Fruit fly (Drosophila melanogaster): Measurements from ENCODE around the gene CG32112.
A peak's percentile ranks its signal among the peaks of the same experiment; 100 is the strongest.

CG32112 gene

dm6 chr3L:12717621-12718020, 23.9 kb upstream of the CG32112 start (continued):
- TF ChIP-seq D (optimal IDR thresholded peaks at IDR 0.05) (no peak), D (GFP tag; optimal IDR thresholded peaks at IDR 0.05) (peak; percentile 24), CG13424 (tag; optimal IDR thresholded peaks at IDR 0.05) (no peak), fd102C (GFP tag; optimal IDR thresholded peaks at IDR 0.05) (no peak), gsb-n (tag; optimal IDR thresholded peaks at IDR 0.05) (peak; percentile 2), Oli (tag; optimal IDR thresholded peaks at IDR 0.05) (peak; percentile 18), CG6254 (GFP tag; optimal IDR thresholded peaks at IDR 0.05) (peak; percentile 49), CG7839 (tag; optimal IDR thresholded peaks at IDR 0.05) (peak; percentile 8), D19A (tag; optimal IDR thresholded peaks at IDR 0.05) (peak; percentile 49), CG13287 (GFP tag; IDR thresholded peaks at IDR 0.05; ENCODE audit: partially characterized antibody) (no peak), CG7786 (GFP tag; optimal IDR thresholded peaks at IDR 0.05) (no peak), tgo (GFP tag; IDR thresholded peaks at IDR 0.05) (no peak), CG10267 (tag; optimal IDR thresholded peaks at IDR 0.05) (peak; percentile 46), Sox102F (GFP tag; optimal IDR thresholded peaks at IDR 0.05) (no peak), CG10462 (GFP tag; optimal IDR thresholded peaks at IDR 0.05) (no peak), Xrp1 (GFP tag; IDR thresholded peaks at IDR 0.05) (no peak; the same call in 1 of the 2 replicates), CG17359 (tag; optimal IDR thresholded peaks at IDR 0.05) (no peak), gsb (GFP tag; IDR thresholded peaks at IDR 0.05) (no peak), CG7556 (GFP tag; optimal IDR thresholded peaks at IDR 0.05) (peak; percentile 19), Atf6 (GFP tag; IDR thresholded peaks at IDR 0.05) (no peak), grau (tag; optimal IDR thresholded peaks at IDR 0.05) (peak; percentile 12), ATbp (GFP tag; optimal IDR thresholded peaks at IDR 0.05) (peak; percentile 11), dmrt11E (tag; optimal IDR thresholded peaks at IDR 0.05) (peak; percentile 43), CG17361 (GFP tag; IDR thresholded peaks at IDR 0.05) (peak; percentile 59; the same call in 2 of the 3 replicates), phol (tag; optimal IDR thresholded peaks at IDR 0.05) (peak; percentile 39), jumu (GFP tag; optimal IDR thresholded peaks at IDR 0.05) (no peak), ham (GFP tag; IDR thresholded peaks at IDR 0.05) (no peak), fu2 (GFP tag; optimal IDR thresholded peaks at IDR 0.05) (no peak), CG3281 (GFP tag; optimal IDR thresholded peaks at IDR 0.05) (no peak), ranshi (GFP tag; IDR thresholded peaks at IDR 0.05) (no peak), Ssrp (tag; optimal IDR thresholded peaks at IDR 0.05) (peak; percentile 16), CG30403 (GFP tag; optimal IDR thresholded peaks at IDR 0.05) (no peak), Blimp-1 (GFP tag; optimal IDR thresholded peaks at IDR 0.05) (peak; percentile 17), CG14710 (tag; optimal IDR thresholded peaks at IDR 0.05) (peak; percentile 51), trem (tag; optimal IDR thresholded peaks at IDR 0.05) (peak; percentile 4), wdn (GFP tag; IDR thresholded peaks at IDR 0.05) (no peak), CG1233 (GFP tag; optimal IDR thresholded peaks at IDR 0.05) (no peak), esg (GFP tag; conservative IDR thresholded peaks at IDR 0.05) (no peak), CG1647 (GFP tag; optimal IDR thresholded peaks at IDR 0.05) (no peak), CG6854 (GFP tag; optimal IDR thresholded peaks at IDR 0.05) (no peak), PHDP (tag; optimal IDR thresholded peaks at IDR 0.05) (no peak), CG11504 (tag; optimal IDR thresholded peaks at IDR 0.05) (peak; percentile 64), Vsx1 (GFP tag; optimal IDR thresholded peaks at IDR 0.05) (no peak), Meics (GFP tag; optimal IDR thresholded peaks at IDR 0.05) (no peak), lmd (GFP tag; IDR thresholded peaks at IDR 0.05) (no peak), gem (tag; optimal IDR thresholded peaks at IDR 0.05) (peak; percentile 40), dmrt99B (tag; optimal IDR thresholded peaks at IDR 0.05) (peak; percentile 26), Rx (GFP tag; IDR thresholded peaks at IDR 0.05) (no peak), CG16779 (GFP tag; IDR thresholded peaks at IDR 0.05) (no peak), CG6791 (GFP tag; IDR thresholded peaks at IDR 0.05; ENCODE audit: partially characterized antibody) (no peak), Hsf (GFP tag; optimal IDR thresholded peaks at IDR 0.05) (no peak)
